Fruit fly (Drosophila melanogaster) whole organism, pupa: ENCODE measurements around the gene Mi-2.

Experiments
- CG13204 ChIP-seq: fragments of 200-800 bp; sonication (Bioruptor generic); optimal IDR thresholded peaks from 2 replicates; lab custom pipeline; 2018; ENCODE audit warnings: missing biosample characterization, mild to moderate bottlenecking, missing genetic modification characterization, moderate library complexity
- CG14655 ChIP-seq: fragments of 200-800 bp; sonication (Bioruptor generic); optimal IDR thresholded peaks from 3 replicates; lab custom pipeline; 2017; ENCODE audit warnings: mild to moderate bottlenecking, missing biosample characterization, missing genetic modification reagents, missing genetic modification characterization
- CG15710 ChIP-seq: fragments of 200-800 bp; sonication (Bioruptor generic); optimal IDR thresholded peaks from 2 replicates; lab custom pipeline; 2018; ENCODE audit warnings: missing biosample characterization, mild to moderate bottlenecking, missing genetic modification characterization, moderate library complexity
- CG34367 ChIP-seq: fragments of 200-800 bp; sonication (Bioruptor generic); optimal IDR thresholded peaks from 2 replicates; lab custom pipeline; 2018; ENCODE audit warnings: missing biosample characterization, mild to moderate bottlenecking, missing genetic modification characterization
- CG4496 ChIP-seq: fragments of 200-800 bp; sonication (Bioruptor generic); IDR thresholded peaks from 3 replicates; pipeline ENCODE4 v1.3.6; 2022; ENCODE audit warnings: missing biosample characterization, missing genetic modification characterization
- CG8301 ChIP-seq: fragments of 200-800 bp; sonication (Bioruptor generic); optimal IDR thresholded peaks from 2 replicates; lab custom pipeline; 2018; ENCODE audit warnings: missing biosample characterization, mild to moderate bottlenecking, missing genetic modification characterization
- EcR ChIP-seq: fragments of 200-800 bp; sonication (Bioruptor generic); optimal IDR thresholded peaks from 3 replicates; lab custom pipeline; 2019; ENCODE audit warnings: missing biosample characterization, missing genetic modification characterization, mild to moderate bottlenecking, moderate library complexity, missing genetic modification reagents
- Ets98B ChIP-seq: fragments of 200-800 bp; sonication (Bioruptor generic); IDR thresholded peaks from 2 replicates; pipeline ENCODE4 v1.3.6; 2022; ENCODE audit warnings: missing biosample characterization, missing genetic modification characterization
- Pif1A ChIP-seq: fragments of 200-800 bp; sonication (Bioruptor generic); optimal IDR thresholded peaks from 3 replicates; lab custom pipeline; 2016; ENCODE audit warnings: missing biosample characterization, missing genetic modification characterization
- Pif1B ChIP-seq: fragments of 200-800 bp; sonication (Bioruptor generic); optimal IDR thresholded peaks from 3 replicates; lab custom pipeline; 2016; ENCODE audit warnings: missing biosample characterization, missing genetic modification characterization
- Snoo ChIP-seq: fragments of 200-800 bp; sonication (Bioruptor generic); optimal IDR thresholded peaks from 3 replicates; lab custom pipeline; 2017; ENCODE audit warnings: missing biosample characterization, mild to moderate bottlenecking, missing genetic modification characterization, inconsistent platforms
- fd96Ca ChIP-seq: fragments of 200-800 bp; sonication (Bioruptor generic); IDR thresholded peaks from 3 replicates; pipeline ENCODE4 v1.3.6; 2022; ENCODE audit warnings: missing biosample characterization, missing genetic modification characterization
- rn ChIP-seq: fragments of 200-800 bp; sonication (Bioruptor generic); IDR thresholded peaks from 2 replicates; pipeline ENCODE4 v1.3.6; 2022; ENCODE audit warnings: missing biosample characterization, missing genetic modification characterization

dm6 chr3L:19940349-19940748, 30.3 kb upstream of the Mi-2 start:
- TF ChIP-seq Snoo (tag; lab: Kevin White, UChicago), result no peak
- no peak for TF ChIP-seq CG14655
- no peak for TF ChIP-seq rn (GFP tag; lab: Robert Waterston, UW)
- no peak for TF ChIP-seq EcR (GFP tag; lab: Kevin White, UChicago)
- TF ChIP-seq Pif1B (GFP tag; lab: Kevin White, UChicago), result no peak
- TF ChIP-seq CG8301, result no peak
- no peak for TF ChIP-seq Pif1A (GFP tag; lab: Kevin White, UChicago)
- TF ChIP-seq fd96Ca (GFP tag; lab: Robert Waterston, UW), result no peak
- TF ChIP-seq CG15710, result no peak
- TF ChIP-seq Ets98B (GFP tag; lab: Robert Waterston, UW), result no peak
- TF ChIP-seq CG4496 (GFP tag; lab: Robert Waterston, UW), result no peak
- TF ChIP-seq CG13204, result no peak
- TF ChIP-seq CG34367 (tag; lab: Kevin White, UChicago), result no peak
